Fruit fly (Drosophila melanogaster): ENCODE data around the gene Orc5.

Orc5 gene

DNA sequence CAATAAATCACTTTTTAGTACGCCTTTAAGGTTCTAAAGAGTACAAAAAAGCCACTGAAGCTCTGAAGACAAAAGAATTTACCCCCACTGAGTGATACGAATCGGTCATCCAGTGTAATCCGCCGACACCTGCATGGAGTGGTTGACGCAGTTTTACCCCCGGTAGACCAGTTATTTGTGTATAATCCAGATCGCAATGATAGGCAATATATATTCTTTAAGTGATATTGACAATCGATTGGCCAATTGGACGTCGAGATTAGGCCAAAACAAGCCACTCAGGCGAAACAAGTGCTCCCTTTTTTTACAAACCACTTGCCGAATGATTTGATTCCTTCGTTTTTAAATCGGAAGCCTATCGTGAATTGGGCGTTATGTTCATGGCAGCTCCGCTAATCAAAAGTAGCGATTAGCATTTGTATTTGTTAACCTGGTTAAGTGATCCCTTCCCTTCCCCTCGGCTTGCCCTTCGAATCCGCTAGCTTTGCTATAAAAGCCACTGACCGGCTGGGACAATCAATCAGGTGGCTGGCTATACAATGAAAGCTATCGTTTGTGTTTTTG lies 16.7 kb downstream of the Orc5 start, which contains the start of gene CG7916:
TSS of gene CG7916 (plus strand) at position 514 of the 564 bp plus-strand sequence.
- TF ChIP-seq Vsx2 (GFP tag; optimal IDR thresholded peaks at IDR 0.05; ENCODE audit: partially characterized antibody) (no peak), h (GFP tag; optimal IDR thresholded peaks at IDR 0.05) (peak; percentile 27)

DNA sequence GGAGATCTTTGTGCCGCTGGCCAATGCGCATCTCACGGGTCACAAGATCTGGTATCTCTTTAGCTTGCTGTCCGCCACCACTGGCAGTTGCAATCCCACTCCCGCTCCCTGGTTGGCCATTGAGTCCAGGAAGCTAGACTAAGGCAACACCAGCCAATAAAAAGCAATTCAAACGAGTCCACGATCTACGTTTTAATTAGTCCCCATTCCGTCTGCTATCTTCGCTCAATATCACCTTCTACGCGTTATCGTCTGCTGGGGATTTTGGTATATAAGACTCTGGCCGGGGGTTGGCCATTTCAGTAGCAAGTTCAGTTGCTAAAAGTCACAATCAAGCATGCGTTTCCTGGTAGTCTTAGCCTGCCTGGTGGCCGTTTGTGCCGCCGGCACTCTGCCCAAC lies 18.0 kb downstream of the Orc5 start, which contains the start of gene CG7953:
TSS of gene CG7953 (plus strand) at position 301 of the 400 bp plus-strand sequence.
- TF ChIP-seq brk (GFP tag; optimal IDR thresholded peaks at IDR 0.05): no peak
- no peak for TF ChIP-seq Dif (GFP tag; optimal IDR thresholded peaks at IDR 0.05; ENCODE audit: partially characterized antibody)
- no peak for TF ChIP-seq OdsH (GFP tag; optimal IDR thresholded peaks at IDR 0.05)
- no peak for TF ChIP-seq dl (GFP tag; optimal IDR thresholded peaks at IDR 0.05; ENCODE audit: insufficient read depth in 1 of 2, partially characterized antibody in 2 of 2)
- no peak for TF ChIP-seq pan (optimal IDR thresholded peaks at IDR 0.05)
- TF ChIP-seq Mio (GFP tag; optimal IDR thresholded peaks at IDR 0.05): no peak
- no peak for TF ChIP-seq jim (GFP tag; optimal IDR thresholded peaks at IDR 0.05)
- TF ChIP-seq CG32264 (GFP tag; optimal IDR thresholded peaks at IDR 0.05): no peak
- no peak for TF ChIP-seq psq (GFP tag; optimal IDR thresholded peaks at IDR 0.05)
- no peak for TF ChIP-seq CG9705 (GFP tag; optimal IDR thresholded peaks at IDR 0.05)
- no peak for TF ChIP-seq rgr (GFP tag; optimal IDR thresholded peaks at IDR 0.05)
- no peak for TF ChIP-seq sv (GFP tag; optimal IDR thresholded peaks at IDR 0.05)
- no peak for TF ChIP-seq Rel (GFP tag; optimal IDR thresholded peaks at IDR 0.05)
- peak; percentile 70 for TF ChIP-seq Rel (tag; optimal IDR thresholded peaks at IDR 0.05)
- no peak for TF ChIP-seq HLH106 (tag; optimal IDR thresholded peaks at IDR 0.05)
- TF ChIP-seq Vsx2 (GFP tag; optimal IDR thresholded peaks at IDR 0.05; ENCODE audit: partially characterized antibody): peak; percentile 3
- TF ChIP-seq h (GFP tag; optimal IDR thresholded peaks at IDR 0.05): no peak
- TF ChIP-seq tai (GFP tag; optimal IDR thresholded peaks at IDR 0.05): no peak

DNA sequence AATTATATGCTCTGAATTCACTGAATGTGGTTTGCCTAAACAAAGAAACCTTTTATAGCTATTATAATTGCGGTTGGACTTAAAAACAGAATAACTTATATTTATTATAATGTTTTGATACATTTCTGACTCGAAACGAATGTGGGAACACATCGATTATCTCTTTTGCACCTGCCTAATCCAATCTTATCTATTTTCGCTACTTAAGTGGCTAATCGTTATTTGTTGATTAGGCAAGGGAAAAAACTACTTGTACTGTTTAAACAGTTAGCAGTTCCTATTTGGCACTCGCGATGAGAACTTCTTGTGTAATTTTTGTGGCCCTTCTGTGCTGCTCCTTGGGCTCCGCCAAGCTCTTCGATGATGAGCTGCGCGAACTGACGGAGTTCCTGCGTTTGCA lies 19.5 kb downstream of the Orc5 start, which contains the start of gene CG7968:
TSS of gene CG7968 (plus strand) at position 276 of the 400 bp plus-strand sequence.
- no peak for TF ChIP-seq GATAd (GFP tag; optimal IDR thresholded peaks at IDR 0.05)
- no peak for TF ChIP-seq Myc (optimal IDR thresholded peaks at IDR 0.05)
- TF ChIP-seq dsf (GFP tag; optimal IDR thresholded peaks at IDR 0.05; ENCODE audit: borderline replicate concordance): no peak
- TF ChIP-seq Rel (GFP tag; optimal IDR thresholded peaks at IDR 0.05): no peak
- TF ChIP-seq Rel (tag; optimal IDR thresholded peaks at IDR 0.05): no peak

DNA sequence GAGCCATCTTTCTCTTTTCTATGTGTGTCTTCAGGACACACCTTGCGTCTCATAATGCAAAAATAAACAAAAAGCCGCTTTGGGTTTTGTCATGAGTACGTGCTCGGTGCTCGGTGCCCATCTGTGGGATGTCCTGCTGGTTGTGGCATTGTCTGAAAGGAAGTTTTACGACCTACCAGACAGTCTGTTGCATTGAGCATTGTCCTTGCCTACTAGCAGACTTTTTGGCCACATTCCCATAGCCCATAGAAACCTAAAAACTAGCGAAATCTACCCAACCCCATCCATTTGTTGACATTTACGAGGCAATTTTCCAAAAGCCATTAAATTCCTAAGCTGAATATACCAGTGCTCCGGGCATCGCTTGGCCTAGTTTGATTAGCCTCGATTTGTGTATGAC lies 21.5 kb downstream of the Orc5 start:
- TF ChIP-seq CrebA (GFP tag; optimal IDR thresholded peaks at IDR 0.05; ENCODE audit: borderline replicate concordance) (no peak), ey (GFP tag; optimal IDR thresholded peaks at IDR 0.05) (no peak), Myc (optimal IDR thresholded peaks at IDR 0.05) (no peak), CG32264 (GFP tag; optimal IDR thresholded peaks at IDR 0.05) (no peak), N (GFP tag; optimal IDR thresholded peaks at IDR 0.05) (no peak)

DNA sequence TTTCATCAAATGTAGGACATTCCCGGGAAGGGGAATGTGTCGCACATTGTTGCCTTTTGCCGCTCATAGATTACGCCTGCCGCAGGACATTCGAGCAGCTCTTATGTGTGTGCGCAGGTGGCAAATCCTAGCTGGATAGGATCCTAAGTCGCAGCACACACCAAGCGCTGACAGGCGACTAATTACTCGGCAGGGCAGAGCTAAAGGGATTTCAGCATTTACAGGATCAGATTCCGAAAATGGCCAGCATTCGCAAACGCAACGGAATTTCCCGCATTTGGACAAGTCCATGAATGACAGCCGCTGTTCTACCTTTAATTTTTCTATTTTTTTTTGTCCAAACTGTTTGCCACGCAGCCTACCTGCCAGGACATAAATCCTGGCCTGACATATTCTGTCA lies 38.0 kb downstream of the Orc5 start:
- TF ChIP-seq Dif (GFP tag; optimal IDR thresholded peaks at IDR 0.05; ENCODE audit: partially characterized antibody) (no peak), jim (GFP tag; optimal IDR thresholded peaks at IDR 0.05) (no peak), dmrt93B (GFP tag; optimal IDR thresholded peaks at IDR 0.05) (no peak), lola (GFP tag; optimal IDR thresholded peaks at IDR 0.05) (no peak), dsf (GFP tag; optimal IDR thresholded peaks at IDR 0.05; ENCODE audit: borderline replicate concordance) (no peak), Jra (GFP tag; optimal IDR thresholded peaks at IDR 0.05) (no peak), ey (GFP tag; optimal IDR thresholded peaks at IDR 0.05) (no peak), sage (GFP tag; optimal IDR thresholded peaks at IDR 0.05) (no peak), Dfd (GFP tag; optimal IDR thresholded peaks at IDR 0.05) (no peak), N (GFP tag; optimal IDR thresholded peaks at IDR 0.05) (no peak), CG32264 (GFP tag; optimal IDR thresholded peaks at IDR 0.05) (no peak), woc (GFP tag; optimal IDR thresholded peaks at IDR 0.05) (no peak), Hr78 (GFP tag; optimal IDR thresholded peaks at IDR 0.05) (no peak)

DNA sequence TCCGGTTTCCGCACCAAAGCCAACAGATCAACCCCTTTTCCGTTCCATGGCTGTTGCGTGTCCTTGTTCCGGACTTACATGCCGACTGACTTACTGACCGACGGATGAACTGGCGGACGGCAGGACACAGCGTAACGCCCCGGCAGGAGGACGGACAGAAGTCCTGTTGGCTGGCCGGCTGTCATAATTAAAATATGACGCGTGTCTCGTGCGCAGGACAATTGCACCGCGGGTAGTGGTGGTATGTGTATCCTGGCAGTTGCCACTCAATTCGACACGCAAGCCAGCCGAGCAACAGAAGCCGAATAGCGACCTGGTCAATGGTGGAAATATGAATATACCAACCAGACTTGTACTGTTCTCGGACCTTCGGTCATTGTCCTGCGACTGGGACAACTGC lies 39.8 kb downstream of the Orc5 start:
- no peak for TF ChIP-seq CG32264 (GFP tag; optimal IDR thresholded peaks at IDR 0.05)
- no peak for TF ChIP-seq dmrt93B (GFP tag; optimal IDR thresholded peaks at IDR 0.05)
- no peak for TF ChIP-seq usp (GFP tag; optimal IDR thresholded peaks at IDR 0.05)
- no peak for TF ChIP-seq CG9705 (GFP tag; optimal IDR thresholded peaks at IDR 0.05)
- TF ChIP-seq OdsH (GFP tag; optimal IDR thresholded peaks at IDR 0.05): no peak
- no peak for TF ChIP-seq Hr78 (GFP tag; optimal IDR thresholded peaks at IDR 0.05)
- TF ChIP-seq woc (GFP tag; optimal IDR thresholded peaks at IDR 0.05): no peak
